Fruit fly (Drosophila melanogaster) whole organism, embryonic: Measurements from ENCODE around the gene EAChm.

Source experiments
- Adf1 ChIP-seq: fragments of 200-800 bp; sonication (Bioruptor generic); IDR thresholded peaks from 2 replicates; pipeline ENCODE4 v1.3.6; 2022; ENCODE audit warnings: missing biosample characterization, missing genetic modification characterization
- BtbVII ChIP-seq: fragments of 200-800 bp; sonication (Bioruptor generic); optimal IDR thresholded peaks from 3 replicates; lab custom pipeline; 2017; ENCODE audit warnings: missing biosample characterization, mild to moderate bottlenecking, missing genetic modification characterization
- CG11398 ChIP-seq: fragments of 200-800 bp; sonication (Bioruptor generic); optimal IDR thresholded peaks from 2 replicates; lab custom pipeline; 2016; ENCODE audit warnings: missing biosample characterization, missing genetic modification characterization
- CG12219 ChIP-seq: fragments of 200-800 bp; sonication (Bioruptor generic); optimal IDR thresholded peaks from 3 replicates; lab custom pipeline; 2018; ENCODE audit warnings: missing biosample characterization, mild to moderate bottlenecking, missing genetic modification characterization
- CG15011 ChIP-seq: fragments of 200-800 bp; sonication (Bioruptor generic); optimal IDR thresholded peaks from 3 replicates; lab custom pipeline; 2018; ENCODE audit warnings: missing biosample characterization, mild to moderate bottlenecking, missing genetic modification characterization
- CG1602 ChIP-seq: fragments of 200-800 bp; sonication (Bioruptor generic); optimal IDR thresholded peaks from 3 replicates; lab custom pipeline; 2016; ENCODE audit warnings: missing biosample characterization, missing genetic modification characterization
- CG17328 ChIP-seq: fragments of 200-800 bp; sonication (Bioruptor generic); IDR thresholded peaks from 2 replicates; pipeline ENCODE4 v1.3.6; 2022; ENCODE audit warnings: missing biosample characterization, missing genetic modification characterization
- CG2875 ChIP-seq: fragments of 200-800 bp; sonication (Bioruptor generic); optimal IDR thresholded peaks from 2 replicates; lab custom pipeline; 2017; ENCODE audit warnings: missing biosample characterization, mild to moderate bottlenecking, missing genetic modification characterization, missing genetic modification reagents
- CG32532 ChIP-seq: fragments of 200-800 bp; sonication (Bioruptor generic); IDR thresholded peaks from 2 replicates; pipeline ENCODE4 v1.3.6; 2022; ENCODE audit warnings: missing biosample characterization, missing genetic modification characterization
- CG32772 ChIP-seq: fragments of 200-800 bp; sonication (Bioruptor generic); IDR thresholded peaks from 2 replicates; pipeline ENCODE4 v1.3.6; 2022; ENCODE audit warnings: missing biosample characterization, missing genetic modification characterization
- CG34422 ChIP-seq: fragments of 200-800 bp; sonication (Bioruptor generic); IDR thresholded peaks from 3 replicates; pipeline ENCODE4 v1.3.6; 2022; ENCODE audit warnings: missing biosample characterization, missing genetic modification characterization
- CG6683 ChIP-seq: fragments of 200-800 bp; sonication (Bioruptor generic); optimal IDR thresholded peaks from 2 replicates; lab custom pipeline; 2017; ENCODE audit warnings: missing biosample characterization, mild to moderate bottlenecking, missing genetic modification characterization, missing genetic modification reagents
- CG6791 ChIP-seq: fragments of 200-800 bp; sonication (Bioruptor generic); IDR thresholded peaks from 3 replicates; pipeline ENCODE4 v1.3.6; 2022; ENCODE audit warnings: missing biosample characterization, missing genetic modification characterization; ENCODE audit not compliant: partially characterized antibody
- CG7372 ChIP-seq: fragments of 200-800 bp; sonication (Bioruptor generic); IDR thresholded peaks from 2 replicates; pipeline ENCODE4 v1.3.6; 2022; ENCODE audit warnings: missing biosample characterization, missing genetic modification characterization
- CG7839 ChIP-seq: fragments of 200-800 bp; sonication (Bioruptor generic); optimal IDR thresholded peaks from 3 replicates; lab custom pipeline; 2018; ENCODE audit warnings: missing biosample characterization, mild to moderate bottlenecking, missing genetic modification characterization, moderate library complexity
- CG7928 ChIP-seq: fragments of 200-800 bp; sonication (Bioruptor generic); optimal IDR thresholded peaks from 2 replicates; lab custom pipeline; 2017; ENCODE audit warnings: missing biosample characterization, mild to moderate bottlenecking, missing genetic modification characterization
- CkIIα-i1 ChIP-seq: fragments of 200-800 bp; sonication (Bioruptor generic); IDR thresholded peaks from 2 replicates; pipeline ENCODE4 v1.3.6; 2022; ENCODE audit warnings: missing biosample characterization, missing genetic modification characterization
- Dad ChIP-seq: fragments of 200-800 bp; sonication (Bioruptor generic); optimal IDR thresholded peaks from 3 replicates; lab custom pipeline; 2016; ENCODE audit warnings: missing biosample characterization, missing genetic modification characterization
- Fer3 ChIP-seq: fragments of 200-800 bp; sonication (Bioruptor generic); optimal IDR thresholded peaks from 2 replicates; lab custom pipeline; 2018; ENCODE audit warnings: missing biosample characterization, mild to moderate bottlenecking, missing genetic modification characterization, moderate library complexity
- Lpt ChIP-seq: fragments of >200 bp; optimal IDR thresholded peaks from 2 replicates; lab custom pipeline; 2018; ENCODE audit warnings: missing biosample characterization, missing genetic modification characterization
- NC2α ChIP-seq: fragments of 200-800 bp; sonication (Bioruptor generic); optimal IDR thresholded peaks from 2 replicates; lab custom pipeline; 2016; ENCODE audit warnings: missing biosample characterization, missing genetic modification characterization
- NC2β ChIP-seq: fragments of 200-800 bp; sonication (Bioruptor generic); optimal IDR thresholded peaks from 2 replicates; lab custom pipeline; 2016; ENCODE audit warnings: missing biosample characterization, missing genetic modification characterization
- NFAT ChIP-seq: fragments of 200-800 bp; sonication (Bioruptor generic); IDR thresholded peaks from 2 replicates; pipeline ENCODE4 v1.3.6; 2022; ENCODE audit warnings: missing biosample characterization, missing genetic modification characterization
- Nf-YB ChIP-seq: fragments of 200-800 bp; sonication (Bioruptor generic); optimal IDR thresholded peaks from 3 replicates; lab custom pipeline; 2019; ENCODE audit warnings: missing biosample characterization, mild to moderate bottlenecking, missing genetic modification characterization, moderate library complexity
- Oli ChIP-seq: fragments of 200-800 bp; sonication (Bioruptor generic); optimal IDR thresholded peaks from 2 replicates; lab custom pipeline; 2018; ENCODE audit warnings: missing biosample characterization, mild to moderate bottlenecking, missing genetic modification characterization, moderate library complexity
- Scr ChIP-seq: fragments of 200-800 bp; sonication (Bioruptor generic); IDR thresholded peaks from 2 replicates; pipeline ENCODE4 v1.3.6; 2022; ENCODE audit warnings: missing biosample characterization, missing genetic modification characterization; ENCODE audit not compliant: partially characterized antibody
- Spps ChIP-seq: fragments of 200-800 bp; sonication (Bioruptor generic); optimal IDR thresholded peaks from 2 replicates; lab custom pipeline; 2018; ENCODE audit warnings: missing biosample characterization, mild to moderate bottlenecking, missing genetic modification characterization
- Vsx1 ChIP-seq: fragments of 200-800 bp; sonication (Bioruptor generic); optimal IDR thresholded peaks from 2 replicates; lab custom pipeline; 2017; ENCODE audit warnings: missing biosample characterization, mild to moderate bottlenecking, missing genetic modification characterization, missing genetic modification reagents
- aop ChIP-seq: fragments of 200-800 bp; sonication (Bioruptor generic); IDR thresholded peaks from 2 replicates; pipeline ENCODE4 v1.3.6; 2022; ENCODE audit warnings: missing biosample characterization, missing genetic modification characterization
- ap ChIP-seq: fragments of 200-800 bp; sonication (Bioruptor generic); IDR thresholded peaks from 2 replicates; pipeline ENCODE4 v1.3.6; 2022; ENCODE audit warnings: missing biosample characterization, missing genetic modification characterization
- ara ChIP-seq: fragments of 200-800 bp; sonication (Bioruptor generic); IDR thresholded peaks from 2 replicates; pipeline ENCODE4 v1.3.6; 2022; ENCODE audit warnings: missing biosample characterization, missing genetic modification characterization
- bcd ChIP-seq: fragments of 200-800 bp; sonication (Bioruptor generic); optimal IDR thresholded peaks from 2 replicates; lab custom pipeline; 2017; ENCODE audit warnings: missing biosample characterization, mild to moderate bottlenecking, missing genetic modification characterization
- br ChIP-seq: fragments of >200 bp; optimal IDR thresholded peaks from 2 replicates; lab custom pipeline; 2017
- cato ChIP-seq: fragments of 200-800 bp; sonication (Bioruptor generic); optimal IDR thresholded peaks from 2 replicates; lab custom pipeline; 2016; ENCODE audit warnings: missing biosample characterization, missing genetic modification characterization, borderline replicate concordance
- caup ChIP-seq: fragments of 200-800 bp; sonication (Bioruptor generic); optimal IDR thresholded peaks from 3 replicates; lab custom pipeline; 2017; ENCODE audit warnings: missing biosample characterization, mild to moderate bottlenecking, missing genetic modification characterization, moderate library complexity; ENCODE audit not compliant: severe bottlenecking
- chn ChIP-seq: fragments of 200-800 bp; sonication (Bioruptor generic); optimal IDR thresholded peaks from 2 replicates; lab custom pipeline; 2016; ENCODE audit warnings: missing biosample characterization, missing genetic modification characterization
- ci ChIP-seq: fragments of 200-800 bp; sonication (Bioruptor generic); IDR thresholded peaks from 3 replicates; pipeline ENCODE4 v1.3.6; 2022; ENCODE audit warnings: missing biosample characterization, missing genetic modification characterization
- ewg ChIP-seq: fragments of 200-800 bp; sonication (Bioruptor generic); optimal IDR thresholded peaks from 3 replicates; lab custom pipeline; 2017; ENCODE audit warnings: mild to moderate bottlenecking, missing biosample characterization, missing genetic modification reagents, missing genetic modification characterization
- hbn ChIP-seq: fragments of 200-800 bp; sonication (Bioruptor generic); IDR thresholded peaks from 2 replicates; pipeline ENCODE4 v1.3.6; 2022; ENCODE audit warnings: missing biosample characterization, missing genetic modification characterization; ENCODE audit not compliant: partially characterized antibody
- jing ChIP-seq: fragments of 200-800 bp; sonication (Bioruptor generic); optimal IDR thresholded peaks from 2 replicates; lab custom pipeline; 2018; ENCODE audit warnings: missing biosample characterization, mild to moderate bottlenecking, missing genetic modification characterization
- kay ChIP-seq: fragments of 200-800 bp; sonication (Bioruptor generic); optimal IDR thresholded peaks from 2 replicates; lab custom pipeline; 2016; ENCODE audit warnings: missing biosample characterization, missing genetic modification characterization
- lab ChIP-seq: fragments of 200-800 bp; sonication (Bioruptor generic); optimal IDR thresholded peaks from 3 replicates; lab custom pipeline; 2017; ENCODE audit warnings: missing biosample characterization, missing genetic modification characterization, mild to moderate bottlenecking, moderate library complexity, missing genetic modification reagents
- oc ChIP-seq: fragments of 200-800 bp; sonication (Bioruptor generic); optimal IDR thresholded peaks from 2 replicates; lab custom pipeline; 2018; ENCODE audit warnings: missing biosample characterization, mild to moderate bottlenecking, missing genetic modification characterization, moderate library complexity
- org-1 ChIP-seq: fragments of 200-800 bp; sonication (Bioruptor generic); optimal IDR thresholded peaks from 2 replicates; lab custom pipeline; 2017; ENCODE audit warnings: missing biosample characterization, missing genetic modification characterization
- p53 ChIP-seq: fragments of 200-800 bp; sonication (Bioruptor generic); optimal IDR thresholded peaks from 2 replicates; lab custom pipeline; 2016; ENCODE audit warnings: missing biosample characterization, missing genetic modification characterization
- pum ChIP-seq: fragments of 200-800 bp; sonication (Bioruptor generic); optimal IDR thresholded peaks from 2 replicates; lab custom pipeline; 2016; ENCODE audit warnings: missing biosample characterization, missing genetic modification characterization
- rib ChIP-seq: fragments of 200-800 bp; sonication (Bioruptor generic); IDR thresholded peaks from 2 replicates; pipeline ENCODE4 v1.3.6; 2022; ENCODE audit warnings: missing biosample characterization, missing genetic modification characterization
- scrt ChIP-seq: fragments of 200-800 bp; sonication (Bioruptor generic); optimal IDR thresholded peaks from 2 replicates; lab custom pipeline; 2018; ENCODE audit warnings: missing biosample characterization, mild to moderate bottlenecking, missing genetic modification characterization, moderate library complexity
- sisA ChIP-seq: fragments of 200-800 bp; sonication (Bioruptor generic); IDR thresholded peaks from 2 replicates; pipeline ENCODE4 v1.3.6; 2022; ENCODE audit warnings: missing biosample characterization, missing genetic modification characterization
- unpg ChIP-seq: fragments of 200-800 bp; sonication (Bioruptor generic); optimal IDR thresholded peaks from 3 replicates; lab custom pipeline; 2018; ENCODE audit warnings: missing biosample characterization, mild to moderate bottlenecking, missing genetic modification characterization, moderate library complexity

The EAChm gene

dm6 chr3L:15104849-15105555 is 50.4 kb downstream of the EAChm start (continued):
- TF ChIP-seq ewg (GFP tag; lab: Kevin White, UChicago): peak; percentile 35
- peak; percentile 11 for TF ChIP-seq CG1602 (GFP tag; lab: Kevin White, UChicago)
- no peak for TF ChIP-seq NFAT (GFP tag; lab: Robert Waterston, UW)
- no peak for TF ChIP-seq br (lab: Kevin White, UChicago)
- TF ChIP-seq hbn: no peak; the same call in 1 of the 2 replicates
- TF ChIP-seq rib (GFP tag; lab: Robert Waterston, UW): peak; percentile 27; the same call in 1 of the 2 replicates
- TF ChIP-seq unpg (GFP tag; lab: Kevin White, UChicago): peak; percentile 47
- no peak for TF ChIP-seq CG6683 (GFP tag; lab: Kevin White, UChicago)
- no peak for TF ChIP-seq caup (GFP tag; lab: Kevin White, UChicago)
- TF ChIP-seq scrt (GFP tag; lab: Kevin White, UChicago): peak; percentile 43
- TF ChIP-seq ci (GFP tag; lab: Robert Waterston, UW): no peak
- peak; percentile 28; the same call in 1 of the 2 replicates for TF ChIP-seq ap (GFP tag; lab: Robert Waterston, UW)
- TF ChIP-seq CG2875 (GFP tag; lab: Kevin White, UChicago): no peak
- peak; percentile 53 for TF ChIP-seq CG11398 (GFP tag; lab: Kevin White, UChicago)
- TF ChIP-seq org-1: peak; percentile 48
- no peak for TF ChIP-seq CkIIα-i1 (GFP tag; lab: Robert Waterston, UW)
- peak; percentile 36 for TF ChIP-seq Vsx1
- TF ChIP-seq bcd: peak; percentile 52
- peak; percentile 43; the same call in 1 of the 2 replicates for TF ChIP-seq CG7372 (GFP tag; lab: Robert Waterston, UW)
- TF ChIP-seq cato: peak; percentile 0
- peak; percentile 23 for TF ChIP-seq NC2β (GFP tag; lab: Kevin White, UChicago)
- peak; percentile 71 for TF ChIP-seq CG32772 (GFP tag; lab: Robert Waterston, UW)
- TF ChIP-seq CG15011 (GFP tag; lab: Kevin White, UChicago): peak; percentile 34
- TF ChIP-seq chn (GFP tag; lab: Kevin White, UChicago): peak; percentile 44
- no peak for TF ChIP-seq NC2α (GFP tag; lab: Kevin White, UChicago)
- peak; percentile 69 for TF ChIP-seq lab (GFP tag; lab: Kevin White, UChicago)
- TF ChIP-seq Dad (GFP tag; lab: Kevin White, UChicago): peak; percentile 35
- TF ChIP-seq BtbVII (GFP tag; lab: Kevin White, UChicago): peak; percentile 27
- TF ChIP-seq CG17328 (GFP tag; lab: Robert Waterston, UW): no peak
- no peak for TF ChIP-seq Lpt (GFP tag; lab: Kevin White, UChicago)
- TF ChIP-seq aop (GFP tag; lab: Robert Waterston, UW): no peak
- peak; percentile 58 for TF ChIP-seq CG32532 (GFP tag; lab: Robert Waterston, UW)
- peak; percentile 21; the same call in 1 of the 2 replicates for TF ChIP-seq ara (GFP tag; lab: Robert Waterston, UW)
- no peak for TF ChIP-seq p53 (GFP tag; lab: Kevin White, UChicago)
- TF ChIP-seq Spps (tag; lab: Kevin White, UChicago): no peak
- TF ChIP-seq oc (tag; lab: Kevin White, UChicago): no peak
- TF ChIP-seq Oli (tag; lab: Kevin White, UChicago): peak; percentile 66
- no peak for TF ChIP-seq CG6791
- no peak for TF ChIP-seq Nf-YB (GFP tag; lab: Kevin White, UChicago)
- no peak for TF ChIP-seq CG7928 (GFP tag; lab: Kevin White, UChicago)
- TF ChIP-seq CG12219 (GFP tag; lab: Kevin White, UChicago): peak; percentile 33
- TF ChIP-seq jing (GFP tag; lab: Kevin White, UChicago): peak; percentile 14
- no peak; the same call in 2 of the 3 replicates for TF ChIP-seq CG34422 (GFP tag; lab: Robert Waterston, UW)
- TF ChIP-seq Adf1 (GFP tag; lab: Robert Waterston, UW): peak; percentile 10; the same call in 1 of the 2 replicates
- no peak for TF ChIP-seq kay (GFP tag; lab: Kevin White, UChicago)
- TF ChIP-seq pum (GFP tag; lab: Kevin White, UChicago): peak; percentile 56
- TF ChIP-seq sisA (GFP tag; lab: Robert Waterston, UW): peak; percentile 61
- no peak for TF ChIP-seq Scr (GFP tag; lab: Robert Waterston, UW)
- TF ChIP-seq Fer3: peak; percentile 42
- peak; percentile 69 for TF ChIP-seq CG7839 (tag; lab: Kevin White, UChicago)
